Worm (Caenorhabditis elegans) whole organism, late embryonic: ENCODE results near the gene srpa-72.

ENCODE experiments used
- ama-1 ChIP-seq: fragments of 150-350 bp; optimal IDR thresholded peaks from 2 replicates; lab custom pipeline; 2014
- lin-11 ChIP-seq: fragments of 200-800 bp; sonication (Bioruptor generic); optimal IDR thresholded peaks from 2 replicates; lab custom pipeline; 2018; ENCODE audit warnings: mild to moderate bottlenecking, missing genetic modification characterization, missing compliant biosample characterization
- sox-4 ChIP-seq: sonication (generic microtip); optimal IDR thresholded peaks from 2 replicates; lab custom pipeline; 2017; ENCODE audit warnings: mild to moderate bottlenecking, missing genetic modification characterization, inconsistent platforms, missing compliant biosample characterization

DNA sequence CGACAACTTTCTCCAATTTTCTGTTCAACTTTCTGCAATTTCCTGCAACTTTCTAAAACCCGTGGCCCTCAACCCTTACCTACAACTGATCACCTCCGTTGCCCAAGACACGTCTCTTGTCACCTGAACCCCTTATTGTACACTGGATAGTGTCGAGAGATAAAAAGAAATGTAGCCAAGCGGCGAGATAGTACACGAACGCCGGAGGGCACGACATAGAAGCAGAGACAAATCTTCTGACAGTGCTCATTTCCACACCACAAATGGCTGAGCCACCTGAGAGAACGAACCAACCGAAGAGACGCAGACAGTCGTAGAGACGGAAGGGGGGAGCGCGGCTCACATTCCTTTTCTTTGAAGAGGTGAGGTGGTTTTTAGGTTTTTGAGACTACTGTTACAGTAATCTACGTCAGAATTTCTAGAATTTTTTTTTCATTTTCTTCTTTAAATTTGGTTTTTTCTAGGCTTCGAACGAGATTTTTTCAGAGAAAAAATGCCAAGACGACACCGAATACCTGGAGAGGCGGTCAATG lies 20.5 kb downstream of the srpa-72 start, which contains the start of gene K12H6.12:
- TF ChIP-seq sox-4 (no peak), ama-1 (lab: Kevin White, UChicago) (no peak), lin-11 (tag; lab: Kevin White, UChicago) (no peak)
